Fruit fly (Drosophila melanogaster) whole organism, adult: ENCODE data around the gene Osi1.

Source experiments
- CG11617 ChIP-seq: fragments of 200-800 bp; sonication (Bioruptor generic); optimal IDR thresholded peaks from 2 replicates; lab custom pipeline; 2017; ENCODE audit warnings: mild to moderate bottlenecking, missing biosample characterization, missing genetic modification reagents, missing genetic modification characterization
- CG14711 ChIP-seq: fragments of 200-800 bp; sonication (Bioruptor generic); optimal IDR thresholded peaks from 2 replicates; lab custom pipeline; 2018; ENCODE audit warnings: missing biosample characterization, mild to moderate bottlenecking, missing genetic modification characterization, moderate library complexity
- CG33017 ChIP-seq: fragments of 200-800 bp; sonication (Bioruptor generic); optimal IDR thresholded peaks from 2 replicates; lab custom pipeline; 2018; ENCODE audit warnings: missing biosample characterization, mild to moderate bottlenecking, missing genetic modification characterization, moderate library complexity
- CG5204 ChIP-seq: fragments of 200-800 bp; sonication (Bioruptor generic); optimal IDR thresholded peaks from 2 replicates; lab custom pipeline; 2016; ENCODE audit warnings: missing biosample characterization, missing genetic modification characterization
- Hr96 ChIP-seq: fragments of 200-800 bp; sonication (Bioruptor generic); optimal IDR thresholded peaks from 2 replicates; lab custom pipeline; 2016; ENCODE audit warnings: missing biosample characterization, missing genetic modification characterization
- Mnt ChIP-seq: fragments of 200-800 bp; sonication (Bioruptor generic); optimal IDR thresholded peaks from 2 replicates; lab custom pipeline; 2016; ENCODE audit warnings: missing biosample characterization, mild to moderate bottlenecking, missing genetic modification characterization
- bab1 ChIP-seq: fragments of 200-800 bp; sonication (Bioruptor generic); optimal IDR thresholded peaks from 3 replicates; lab custom pipeline; 2019; ENCODE audit warnings: missing biosample characterization, mild to moderate bottlenecking, missing genetic modification characterization, moderate library complexity
- cnc ChIP-seq, 2 experiments: fragments of >200 bp; optimal IDR thresholded peaks; 2 replicates each; lab custom pipeline; 2017
- kay ChIP-seq: fragments of 200-800 bp; sonication (Bioruptor generic); peaks from one replicate; lab custom pipeline; 2016; ENCODE audit warnings: missing biosample characterization, missing genetic modification characterization, borderline replicate concordance
- ovo ChIP-seq: fragments of 200-800 bp; sonication (Bioruptor generic); optimal IDR thresholded peaks from 2 replicates; lab custom pipeline; 2016; ENCODE audit warnings: missing biosample characterization, missing genetic modification characterization
- pad ChIP-seq: fragments of 200-800 bp; sonication (Bioruptor generic); optimal IDR thresholded peaks from 3 replicates; lab custom pipeline; 2017; ENCODE audit warnings: missing biosample characterization, missing genetic modification characterization, mild to moderate bottlenecking, moderate library complexity, missing genetic modification reagents

DNA sequence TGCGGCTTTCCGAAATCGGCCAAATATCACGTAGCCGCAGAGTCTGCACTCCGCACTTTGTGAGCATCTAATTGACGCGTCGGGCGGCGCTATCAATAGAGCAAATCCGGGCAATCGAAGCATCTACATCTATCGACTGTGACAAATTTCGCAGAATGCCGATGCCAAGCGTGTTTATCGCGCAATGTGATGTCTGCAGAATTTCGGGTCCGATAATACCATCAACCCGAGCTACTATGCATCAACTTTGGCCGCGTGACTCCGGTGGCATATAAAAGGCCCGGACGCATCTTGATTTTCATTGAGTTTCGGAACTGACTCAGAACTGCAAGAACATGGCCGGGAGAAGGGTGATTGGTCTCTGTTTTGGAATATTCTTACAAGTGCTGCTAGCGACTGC is 6.2 kb upstream of the Osi1 start, which contains the start of gene CG1077:
- no peak for TF ChIP-seq pad (GFP tag; lab: Kevin White, UChicago)
- TF ChIP-seq CG14711 (tag; lab: Kevin White, UChicago) = no peak
- TF ChIP-seq ovo (GFP tag; lab: Kevin White, UChicago) = no peak
- TF ChIP-seq CG11617 (GFP tag; lab: Kevin White, UChicago) = no peak
- TF ChIP-seq CG33017 (tag; lab: Kevin White, UChicago) = no peak
- TF ChIP-seq Hr96 = no peak
- TF ChIP-seq kay (GFP tag; lab: Kevin White, UChicago) = no peak
- TF ChIP-seq bab1 (GFP tag; lab: Kevin White, UChicago) = no peak
- TF ChIP-seq Mnt (GFP tag; lab: Kevin White, UChicago) = no peak
- TF ChIP-seq cnc (optimal IDR thresholded peaks at IDR 0.05; lab: Kevin White, UChicago) = no peak
- TF ChIP-seq CG5204 (GFP tag; lab: Kevin White, UChicago) = no peak
